Fruit fly (Drosophila melanogaster): ENCODE measurements around the gene CG13386.

CG13386 gene

dm6 chr2L:8416350-8417046 is 17.7 kb downstream of the CG13386 start:
- TF ChIP-seq CG3032 (tag; optimal IDR thresholded peaks at IDR 0.05): peak; percentile 63
- peak; percentile 60 for TF ChIP-seq CG15336 (GFP tag; IDR thresholded peaks at IDR 0.05)
- TF ChIP-seq eg (GFP tag; IDR thresholded peaks at IDR 0.05): peak; percentile 60
- TF ChIP-seq CG7368 (GFP tag; optimal IDR thresholded peaks at IDR 0.05): peak; percentile 60
- peak; percentile 84 for TF ChIP-seq dsx (GFP tag; optimal IDR thresholded peaks at IDR 0.05; ENCODE audit: poor library complexity, severe bottlenecking)
- peak; percentile 22 for TF ChIP-seq CG8319 (GFP tag; optimal IDR thresholded peaks at IDR 0.05)
- peak; percentile 30 for TF ChIP-seq CG11902 (GFP tag; optimal IDR thresholded peaks at IDR 0.05)
- peak; percentile 16 for TF ChIP-seq fkh (GFP tag; optimal IDR thresholded peaks at IDR 0.05)
- TF ChIP-seq esn (GFP tag; optimal IDR thresholded peaks at IDR 0.05): peak; percentile 85
- TF ChIP-seq CG6808 (GFP tag; optimal IDR thresholded peaks at IDR 0.05): peak; percentile 73
- TF ChIP-seq achi (GFP tag; optimal IDR thresholded peaks at IDR 0.05): peak; percentile 72
- no peak for TF ChIP-seq CG4318 (GFP tag; optimal IDR thresholded peaks at IDR 0.05)
- peak; percentile 78 for TF ChIP-seq topi (GFP tag; optimal IDR thresholded peaks at IDR 0.05)
- peak; percentile 59 for TF ChIP-seq CG8632 (GFP tag; optimal IDR thresholded peaks at IDR 0.05)
- TF ChIP-seq CG1621 (tag; optimal IDR thresholded peaks at IDR 0.05): peak; percentile 71
- TF ChIP-seq dac (GFP tag; optimal IDR thresholded peaks at IDR 0.05): peak; percentile 14
- TF ChIP-seq CG11762 (GFP tag; optimal IDR thresholded peaks at IDR 0.05; ENCODE audit: insufficient read depth): no peak
- TF ChIP-seq CG6163 (GFP tag; IDR thresholded peaks at IDR 0.05): peak; percentile 82
- peak; percentile 7 for TF ChIP-seq Sox15 (GFP tag; optimal IDR thresholded peaks at IDR 0.05)
- TF ChIP-seq spab (GFP tag; optimal IDR thresholded peaks at IDR 0.05): peak; percentile 75
- peak; percentile 67 for TF ChIP-seq Lpt (GFP tag; optimal IDR thresholded peaks at IDR 0.05)
- peak; percentile 29 for TF ChIP-seq Blimp-1 (GFP tag; optimal IDR thresholded peaks at IDR 0.05)
- peak; percentile 47 for TF ChIP-seq CG9139 (GFP tag; optimal IDR thresholded peaks at IDR 0.05)
- peak; percentile 65 for TF ChIP-seq CG32006 (GFP tag; optimal IDR thresholded peaks at IDR 0.05)
- TF ChIP-seq CG10631 (GFP tag; optimal IDR thresholded peaks at IDR 0.05): peak; percentile 73
- peak; percentile 55 for TF ChIP-seq vri (GFP tag; optimal IDR thresholded peaks at IDR 0.05)
- TF ChIP-seq acj6 (GFP tag; optimal IDR thresholded peaks at IDR 0.05): peak; percentile 65
- peak; percentile 59 for TF ChIP-seq net (GFP tag; optimal IDR thresholded peaks at IDR 0.05)
- peak; percentile 58 for TF ChIP-seq OdsH (GFP tag; optimal IDR thresholded peaks at IDR 0.05)
- TF ChIP-seq svp (GFP tag): peak; percentile 99
- peak; percentile 81 for TF ChIP-seq CG3919 (GFP tag; optimal IDR thresholded peaks at IDR 0.05)
- TF ChIP-seq cyc (GFP tag; optimal IDR thresholded peaks at IDR 0.05): peak; percentile 72
- TF ChIP-seq CG31627 (GFP tag; optimal IDR thresholded peaks at IDR 0.05): peak; percentile 73
- TF ChIP-seq Ets21C (GFP tag; optimal IDR thresholded peaks at IDR 0.05): peak; percentile 60
- peak; percentile 16 for TF ChIP-seq CG6276 (GFP tag; optimal IDR thresholded peaks at IDR 0.05)
- TF ChIP-seq Hr39 (GFP tag; optimal IDR thresholded peaks at IDR 0.05): peak; percentile 78
- no peak for TF ChIP-seq Gug (GFP tag; IDR thresholded peaks at IDR 0.05)
- TF ChIP-seq Eip75B (GFP tag; optimal IDR thresholded peaks at IDR 0.05): peak; percentile 89
- peak; percentile 62 for TF ChIP-seq fd85E (GFP tag; optimal IDR thresholded peaks at IDR 0.05)
- peak; percentile 65 for TF ChIP-seq fd59A (GFP tag; optimal IDR thresholded peaks at IDR 0.05)
- peak; percentile 51; the same call in 1 of the 2 replicates for TF ChIP-seq CG11294 (GFP tag; IDR thresholded peaks at IDR 0.05)
- peak; percentile 61 for TF ChIP-seq CG16779 (tag; optimal IDR thresholded peaks at IDR 0.05)
- peak; percentile 94 for TF ChIP-seq Eip78C (GFP tag)
- TF ChIP-seq Eip93F (GFP tag; optimal IDR thresholded peaks at IDR 0.05): no peak
- peak; percentile 82 to 90 for TF ChIP-seq ss (GFP tag; optimal IDR thresholded peaks at IDR 0.05)
- peak; percentile 55; the same call in 2 of the 3 replicates for TF ChIP-seq CG8119 (GFP tag; IDR thresholded peaks at IDR 0.05)
- TF ChIP-seq Sox14 (GFP tag; optimal IDR thresholded peaks at IDR 0.05): peak; percentile 98
- peak; percentile 80 for TF ChIP-seq Met (GFP tag; optimal IDR thresholded peaks at IDR 0.05)
- peak; percentile 73 for TF ChIP-seq Smox (GFP tag; optimal IDR thresholded peaks at IDR 0.05)
- peak; percentile 79 for TF ChIP-seq lz (GFP tag; optimal IDR thresholded peaks at IDR 0.05)
- peak; percentile 6 for TF ChIP-seq CG6854 (GFP tag; optimal IDR thresholded peaks at IDR 0.05)
